Worm (Caenorhabditis elegans): ENCODE data around the gene ceh-39.

Gene ceh-39

ce11 chrX:1811436-1811835 is 44.5 kb downstream of the ceh-39 start, which contains the start of gene C14E2.3:
C14E2.3 (minus strand) TSS chrX:1811536.
- TF ChIP-seq ztf-7 (tag; optimal IDR thresholded peaks at IDR 0.05) (no peak), daf-19 (GFP tag; conservative IDR thresholded peaks at IDR 0.05) (no peak), Y48G9A.11 (GFP tag; IDR thresholded peaks at IDR 0.05) (no peak), vab-7 (GFP tag; IDR thresholded peaks at IDR 0.05) (no peak)
